Worm (Caenorhabditis elegans) whole organism, early embryonic: Measurements from ENCODE around the gene fbxa-19.
"Not testable (repeated sequence)": the region's sequence is repeated elsewhere in the genome, so short reads cannot be mapped to it uniquely, and the experiment has no call there.

Experiments
- B0310.2 ChIP-seq: sonication (generic microtip); optimal IDR thresholded peaks from 2 replicates; lab custom pipeline; 2016; ENCODE audit warnings: mild to moderate bottlenecking, missing genetic modification characterization, missing compliant biosample characterization
- F13C5.2 ChIP-seq: sonication (generic microtip); optimal IDR thresholded peaks from 2 replicates; lab custom pipeline; 2017; ENCODE audit warnings: mild to moderate bottlenecking, missing genetic modification characterization, inconsistent platforms, missing compliant biosample characterization
- aly-1 ChIP-seq: sonication (generic microtip); optimal IDR thresholded peaks from 2 replicates; lab custom pipeline; 2016; ENCODE audit warnings: missing genetic modification characterization, missing compliant biosample characterization
- ama-1 ChIP-seq: fragments of 150-350 bp; optimal IDR thresholded peaks from 2 replicates; lab custom pipeline; 2014
- ceh-13 ChIP-seq: fragments of 200-800 bp; sonication (Bioruptor generic); optimal IDR thresholded peaks from 2 replicates; lab custom pipeline; 2018; ENCODE audit warnings: mild to moderate bottlenecking, missing genetic modification characterization, missing compliant biosample characterization
- ceh-36 ChIP-seq: sonication (generic microtip); optimal IDR thresholded peaks from 2 replicates; lab custom pipeline; 2016; ENCODE audit warnings: missing genetic modification characterization, inconsistent platforms, missing compliant biosample characterization
- ets-7 ChIP-seq: sonication (generic microtip); optimal IDR thresholded peaks from 2 replicates; lab custom pipeline; 2016; ENCODE audit warnings: missing genotype, missing genetic modification characterization, missing compliant biosample characterization
- flt-1 ChIP-seq: fragments of 200-800 bp; sonication (Bioruptor generic); IDR thresholded peaks from 2 replicates; pipeline ENCODE4 v1.3.6; 2022; ENCODE audit warnings: missing genetic modification characterization, missing compliant biosample characterization
- hmbx-1 ChIP-seq: sonication (generic microtip); optimal IDR thresholded peaks from 2 replicates; lab custom pipeline; 2016; ENCODE audit warnings: mild to moderate bottlenecking, missing genetic modification characterization, missing compliant biosample characterization
- hmg-4 ChIP-seq: fragments of 200-800 bp; sonication (Bioruptor generic); optimal IDR thresholded peaks from 2 replicates; lab custom pipeline; 2018; ENCODE audit warnings: mild to moderate bottlenecking, missing genetic modification characterization, missing compliant biosample characterization
- hnd-1 ChIP-seq: sonication (generic microtip); optimal IDR thresholded peaks from 2 replicates; lab custom pipeline; 2016; ENCODE audit warnings: missing genetic modification characterization, missing compliant biosample characterization
- pes-1 ChIP-seq: fragments of 200-800 bp; sonication (Bioruptor generic); IDR thresholded peaks from 2 replicates; pipeline ENCODE4 v1.3.6; 2022; ENCODE audit warnings: missing genetic modification reagents, missing genetic modification characterization, missing compliant biosample characterization
- scrt-1 ChIP-seq: fragments of 200-800 bp; sonication (Bioruptor generic); IDR thresholded peaks from 2 replicates; pipeline ENCODE4 v1.3.6; 2022; ENCODE audit warnings: missing genetic modification characterization, missing compliant biosample characterization
- sea-1 ChIP-seq: fragments of 200-800 bp; sonication (Bioruptor generic); conservative IDR thresholded peaks from 2 replicates; pipeline ENCODE4 v1.3.6; 2022; ENCODE audit warnings: missing genetic modification characterization, missing compliant biosample characterization
- tbx-11 ChIP-seq: fragments of 200-800 bp; sonication (Bioruptor generic); IDR thresholded peaks from 2 replicates; pipeline ENCODE4 v1.3.6; 2022; ENCODE audit warnings: missing genetic modification characterization, missing compliant biosample characterization
- tbx-37 ChIP-seq: fragments of 200-800 bp; sonication (Bioruptor generic); conservative IDR thresholded peaks from 2 replicates; pipeline ENCODE4 v1.3.6; 2022; ENCODE audit warnings: missing genetic modification reagents, missing genetic modification characterization, missing compliant biosample characterization
- tra-4 ChIP-seq: sonication (generic microtip); optimal IDR thresholded peaks from 2 replicates; lab custom pipeline; 2017; ENCODE audit warnings: missing genetic modification characterization, missing compliant biosample characterization

Gene fbxa-19

DNA sequence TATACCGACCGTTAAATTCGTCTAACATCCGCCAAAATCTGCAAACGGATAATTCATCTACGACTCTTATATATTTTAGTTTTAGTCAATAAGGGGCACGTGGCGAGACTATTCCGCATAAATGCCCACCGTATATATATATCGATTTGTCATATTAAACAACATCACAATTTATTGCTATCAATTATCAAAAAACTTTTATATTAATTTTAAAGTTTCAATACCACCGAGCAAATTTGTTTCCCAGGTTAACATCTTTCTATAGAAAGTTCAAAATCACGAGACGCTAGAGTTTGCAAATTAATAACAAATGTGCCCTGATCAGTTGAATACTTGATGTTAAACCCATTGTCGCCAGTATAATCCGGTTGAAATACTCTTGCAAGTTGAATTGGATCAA, 32.3 kb downstream of the fbxa-19 start, which contains the start of gene Y82E9BL.5:
TSS of gene Y82E9BL.5 (minus strand) at position 101 of the 400 bp plus-strand sequence.
- no peak for TF ChIP-seq ama-1 (lab: Kevin White, UChicago)
- no peak for TF ChIP-seq B0310.2 (tag; lab: Kevin White, UChicago)
- no peak for TF ChIP-seq pes-1
- TF ChIP-seq aly-1 (tag; lab: Kevin White, UChicago), result no peak
- TF ChIP-seq sea-1 (GFP tag; lab: Robert Waterston, UW), result no peak
- no peak for TF ChIP-seq hmg-4 (GFP tag; lab: Kevin White, UChicago)
- no peak for TF ChIP-seq hmbx-1 (tag; lab: Kevin White, UChicago)
- TF ChIP-seq flt-1 (GFP tag; lab: Robert Waterston, UW), result no peak
- TF ChIP-seq ceh-13 (GFP tag; lab: Kevin White, UChicago), result no peak
- TF ChIP-seq scrt-1 (GFP tag; lab: Robert Waterston, UW), result no peak
- TF ChIP-seq tra-4 (tag; lab: Kevin White, UChicago), result no peak
- no peak for TF ChIP-seq F13C5.2
- no peak for TF ChIP-seq tbx-37
- TF ChIP-seq ets-7, result no peak
- TF ChIP-seq tbx-11, result no peak
- no peak for TF ChIP-seq ceh-36 (tag; lab: Kevin White, UChicago)
- no peak for TF ChIP-seq hnd-1 (tag; lab: Kevin White, UChicago)

DNA sequence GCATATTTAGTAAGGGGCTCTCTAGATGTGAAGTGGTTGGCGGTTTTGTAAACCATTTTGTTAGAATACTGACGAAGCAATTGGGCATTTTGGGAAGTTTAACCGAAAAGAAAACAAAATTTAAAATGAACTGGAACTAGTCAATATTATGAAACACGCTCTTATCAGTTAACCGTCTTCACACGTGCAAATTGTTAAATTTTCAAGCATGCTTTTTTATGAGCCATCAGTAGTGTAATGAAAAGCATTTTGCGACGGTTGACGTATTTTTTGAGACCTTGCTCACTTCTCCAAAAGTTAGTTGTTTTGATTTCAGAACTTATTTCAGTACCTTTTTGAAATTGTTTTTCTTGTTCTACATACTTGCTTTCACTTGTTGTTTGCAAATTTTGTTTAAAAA, 34.1 kb downstream of the fbxa-19 start, which contains the start of gene fbxa-25:
TSS of gene fbxa-25 (minus strand) at position 138 of the 400 bp plus-strand sequence.
- TF ChIP-seq hmg-4 (GFP tag; lab: Kevin White, UChicago), result no peak
- TF ChIP-seq ets-7, result no peak
- no peak for TF ChIP-seq ceh-13 (GFP tag; lab: Kevin White, UChicago)
- no peak for TF ChIP-seq aly-1 (tag; lab: Kevin White, UChicago)
- no peak for TF ChIP-seq flt-1 (GFP tag; lab: Robert Waterston, UW)
- no peak for TF ChIP-seq hnd-1 (tag; lab: Kevin White, UChicago)
- no peak for TF ChIP-seq tbx-37
- TF ChIP-seq pes-1, result no peak
- no peak for TF ChIP-seq F13C5.2
- no peak for TF ChIP-seq hmbx-1 (tag; lab: Kevin White, UChicago)
- no peak for TF ChIP-seq scrt-1 (GFP tag; lab: Robert Waterston, UW)

DNA sequence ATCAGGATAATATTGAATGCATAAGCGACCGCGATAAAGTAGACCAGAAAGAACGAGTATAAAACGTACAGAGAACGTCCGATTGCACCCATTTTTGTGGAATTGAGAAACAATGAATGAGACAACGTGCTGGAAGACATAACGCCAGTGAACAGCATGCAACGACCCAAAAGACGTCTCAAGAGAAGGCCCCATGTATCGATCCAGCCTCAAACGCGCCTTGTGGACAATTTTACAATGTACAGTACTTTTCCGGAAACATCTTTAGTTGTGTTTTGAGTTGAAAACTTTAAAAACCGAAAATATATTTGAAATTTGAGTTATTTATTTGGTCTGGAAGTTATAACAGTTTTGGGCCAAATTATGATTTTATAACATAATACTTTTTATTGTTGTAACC, 35.5 kb downstream of the fbxa-19 start, which contains the start of gene Y82E9BL.3:
TSS of gene Y82E9BL.3 (minus strand) at position 101 of the 400 bp plus-strand sequence.
- no peak for TF ChIP-seq aly-1 (tag; lab: Kevin White, UChicago)

DNA sequence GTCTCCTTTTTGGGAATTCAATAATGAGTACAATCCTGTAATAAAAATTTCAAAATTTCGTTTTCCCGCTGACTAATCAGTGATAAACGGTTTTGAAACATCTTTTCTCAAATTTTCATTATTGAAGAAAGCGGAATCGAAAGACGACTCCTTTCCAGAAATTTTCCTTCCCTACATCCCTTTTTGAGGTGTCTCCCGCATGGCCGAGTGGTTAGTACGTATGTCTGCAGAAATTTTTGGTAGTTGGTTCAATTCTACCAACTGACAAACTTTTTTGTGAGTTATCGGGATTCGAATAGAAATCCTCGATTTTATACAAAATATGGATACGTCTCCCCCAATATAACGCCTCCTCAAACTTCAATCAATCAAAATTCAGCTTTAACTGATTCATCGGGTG, 39.3 kb downstream of the fbxa-19 start:
- TF ChIP-seq sea-1 (GFP tag; lab: Robert Waterston, UW), result no peak

DNA sequence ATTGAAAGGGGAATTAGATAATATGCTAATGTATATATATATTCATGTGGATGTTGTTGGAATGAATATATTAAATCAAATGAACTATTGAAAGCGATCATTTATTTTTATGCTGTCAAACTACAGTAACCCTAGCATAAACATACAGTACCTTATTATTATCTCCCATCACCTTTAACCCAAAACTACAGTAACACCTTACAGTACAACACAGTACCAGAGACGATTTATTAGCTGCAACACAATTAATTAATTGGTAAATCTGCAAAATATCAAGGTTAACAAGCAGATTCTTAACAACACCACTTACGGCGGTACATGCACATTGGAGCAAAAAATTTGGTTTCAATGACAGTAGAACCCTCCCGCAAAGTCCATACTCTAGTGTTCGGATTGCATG, 40.1 kb downstream of the fbxa-19 start, which contains the start of gene Y82E9BL.1:
TSS of gene Y82E9BL.1 (minus strand) at position 101 of the 400 bp plus-strand sequence.
- no peak for TF ChIP-seq pes-1
- no peak for TF ChIP-seq tbx-37
- TF ChIP-seq tra-4 (tag; lab: Kevin White, UChicago), result no peak
- TF ChIP-seq scrt-1 (GFP tag; lab: Robert Waterston, UW), result no peak
- no peak for TF ChIP-seq tbx-11
- TF ChIP-seq F13C5.2, result no peak
- TF ChIP-seq hmg-4 (GFP tag; lab: Kevin White, UChicago), result no peak

DNA sequence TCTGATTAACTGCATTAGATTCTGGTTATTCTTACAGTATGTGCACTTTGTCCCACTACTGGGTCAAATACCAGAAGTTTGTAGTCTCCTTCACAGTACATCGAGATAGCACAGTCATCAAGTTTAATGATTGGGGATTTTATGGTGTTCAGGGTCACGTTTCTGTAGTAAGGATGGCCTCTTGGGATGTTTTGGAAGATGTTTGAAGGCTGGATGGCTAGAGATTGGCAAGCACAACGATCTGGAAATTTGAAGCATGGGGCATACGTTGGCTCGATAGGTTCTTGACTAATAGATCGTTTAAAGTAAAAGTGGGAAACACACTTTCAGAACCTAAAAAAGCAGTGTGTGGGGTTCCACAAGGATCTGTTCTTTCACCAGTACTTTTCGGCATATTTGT, 42.8 kb downstream of the fbxa-19 start, which contains the start of gene Y82E9BR.8:
TSS of gene Y82E9BR.8 (minus strand) at position 101 of the 400 bp plus-strand sequence.
- not testable (repeated sequence) for TF ChIP-seq hmbx-1 (tag; lab: Kevin White, UChicago); hnd-1 (tag; lab: Kevin White, UChicago); pes-1

DNA sequence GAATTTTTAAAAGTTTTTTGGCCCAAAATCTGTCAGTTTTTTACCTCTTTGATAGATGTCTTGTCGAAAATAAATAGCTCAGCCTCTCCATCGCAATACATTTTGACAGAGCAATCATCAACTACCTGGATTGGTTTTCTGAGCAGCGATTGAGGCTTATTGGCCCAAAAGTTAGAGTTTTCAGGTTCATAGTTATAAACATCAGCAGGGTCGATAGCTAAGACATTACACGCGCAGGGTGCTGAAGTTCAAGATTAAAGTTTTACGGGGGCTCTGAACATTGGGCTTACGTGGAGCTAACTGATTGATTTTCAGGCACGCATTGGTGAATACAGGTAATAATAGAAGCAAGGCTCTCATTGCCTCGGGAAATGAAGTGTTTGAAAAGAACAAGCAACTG, 44.5 kb downstream of the fbxa-19 start, which contains the start of gene Y82E9BR.9:
TSS of gene Y82E9BR.9 (minus strand) at position 101 of the 400 bp plus-strand sequence.
- TF ChIP-seq tbx-11 (no peak), sea-1 (GFP tag; lab: Robert Waterston, UW) (no peak), flt-1 (GFP tag; lab: Robert Waterston, UW) (no peak), ceh-13 (GFP tag; lab: Kevin White, UChicago) (no peak)
